Worm (Caenorhabditis elegans): ENCODE results near the gene srm-5.

The srm-5 gene

DNA sequence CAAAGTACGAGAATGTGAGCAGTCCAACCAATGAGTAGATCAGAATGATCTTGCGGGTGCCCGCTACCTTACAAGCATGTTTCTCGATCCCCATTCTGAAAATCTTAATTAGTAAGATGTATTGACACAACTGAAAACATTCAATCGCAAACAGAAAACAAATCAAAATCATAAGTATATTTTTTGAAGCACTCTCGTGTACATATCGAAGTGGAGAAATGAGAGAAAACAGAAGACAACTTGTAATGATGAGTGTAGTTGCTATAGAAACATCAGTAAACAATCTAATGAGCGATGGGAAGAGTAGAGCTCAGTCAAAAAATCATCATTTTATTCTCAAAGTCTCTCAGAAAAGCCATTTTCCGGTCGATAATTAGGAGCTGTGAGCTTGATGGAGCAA lies 22.3 kb upstream of the srm-5 start, which contains the start of gene F14D7.8:
F14D7.8 (minus strand) TSS at position 101 of the 400 bp plus-strand sequence.
- TF ChIP-seq ztf-26 (tag; optimal IDR thresholded peaks at IDR 0.05) (no peak), lin-26 (GFP tag; IDR thresholded peaks at IDR 0.05) (no peak), efl-1 (GFP tag; optimal IDR thresholded peaks at IDR 0.05) (no peak), rec-8 (tag; optimal IDR thresholded peaks at IDR 0.05) (no peak), cebp-2 (GFP tag; IDR thresholded peaks at IDR 0.05) (no peak), nhr-80 (tag; optimal IDR thresholded peaks at IDR 0.05) (no peak), nfya-2 (GFP tag; IDR thresholded peaks at IDR 0.05) (no peak)

DNA sequence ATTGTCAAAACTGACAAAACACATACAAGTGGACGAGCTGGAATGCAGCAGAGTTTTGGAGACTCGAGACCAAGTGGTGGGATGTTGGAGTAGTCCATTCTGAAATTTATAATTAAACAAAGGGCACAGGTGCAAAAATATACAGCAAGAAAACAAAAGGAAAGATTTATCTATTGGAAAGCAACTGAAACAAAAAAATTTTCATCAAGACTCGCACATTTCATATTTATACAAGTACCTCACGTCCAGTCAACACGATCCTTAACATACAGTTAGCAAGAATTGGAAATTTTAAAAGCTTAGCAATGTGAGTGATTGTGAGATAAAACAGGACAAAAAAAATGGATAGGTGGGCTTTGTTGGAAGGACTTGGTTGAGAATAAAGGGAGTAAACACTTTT lies 20.8 kb upstream of the srm-5 start, which contains the start of gene F47B8.1:
F47B8.1 (minus strand) TSS at position 101 of the 400 bp plus-strand sequence.
- TF ChIP-seq D2030.7 (GFP tag; IDR thresholded peaks at IDR 0.05) (no peak), hrde-1 (tag; optimal IDR thresholded peaks at IDR 0.05; ENCODE audit: borderline replicate concordance) (no peak), nfyb-1 (GFP tag; IDR thresholded peaks at IDR 0.05) (no peak), hsf-1 (GFP tag; IDR thresholded peaks at IDR 0.05) (no peak), efl-1 (GFP tag; optimal IDR thresholded peaks at IDR 0.05) (no peak), lin-26 (GFP tag; IDR thresholded peaks at IDR 0.05) (no peak), dpff-1 (tag; optimal IDR thresholded peaks at IDR 0.05) (no peak), T26A5.8 (tag; optimal IDR thresholded peaks at IDR 0.05) (no peak), T07F8.4 (tag; optimal IDR thresholded peaks at IDR 0.05) (no peak), ceh-58 (GFP tag; IDR thresholded peaks at IDR 0.05) (no peak), mcd-1 (GFP tag; IDR thresholded peaks at IDR 0.05) (no peak), aptf-3 (GFP tag; IDR thresholded peaks at IDR 0.05) (no peak), mes-4 (tag; optimal IDR thresholded peaks at IDR 0.05) (no peak), F23B12.7 (tag; optimal IDR thresholded peaks at IDR 0.05; ENCODE audit: insufficient read depth) (no peak), Y56A3A.18 (GFP tag; IDR thresholded peaks at IDR 0.05) (no peak), ceh-91 (GFP tag; IDR thresholded peaks at IDR 0.05) (no peak), Y53G8AR.9 (GFP tag; conservative IDR thresholded peaks at IDR 0.05) (no peak), F37B4.10 (GFP tag; IDR thresholded peaks at IDR 0.05) (no peak)

DNA sequence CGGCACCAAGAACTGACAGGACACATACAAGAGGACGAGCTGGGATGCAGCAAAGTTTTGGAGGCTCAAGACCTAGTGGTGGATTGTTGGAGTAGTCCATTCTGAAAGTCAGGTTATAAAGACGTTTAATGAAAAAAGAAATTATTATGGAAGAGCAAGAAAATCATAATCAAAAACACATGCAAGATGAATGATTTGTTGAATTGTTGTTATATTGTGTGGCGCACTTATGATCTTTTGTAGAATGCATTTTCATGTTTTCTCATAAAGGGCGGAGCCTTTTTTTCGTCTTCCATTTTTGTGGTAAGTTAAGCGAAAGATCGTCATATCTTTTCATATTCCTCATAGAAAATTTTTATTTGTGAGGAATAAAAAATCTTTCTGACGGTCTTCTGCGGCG lies 18.5 kb upstream of the srm-5 start, which contains the start of gene F47B8.2:
F47B8.2 (minus strand) TSS at position 101 of the 400 bp plus-strand sequence.
- TF ChIP-seq egl-44 (GFP tag; IDR thresholded peaks at IDR 0.05) (no peak), sptf-2 (GFP tag; optimal IDR thresholded peaks at IDR 0.05) (no peak), ZK185.1 (tag; optimal IDR thresholded peaks at IDR 0.05; ENCODE audit: poor library complexity, severe bottlenecking) (no peak), hmg-1.2 (GFP tag; IDR thresholded peaks at IDR 0.05) (no peak), cebp-1 (GFP tag; IDR thresholded peaks at IDR 0.05) (no peak), cebp-1 (tag; optimal IDR thresholded peaks at IDR 0.05) (no peak), nhr-27 (tag; optimal IDR thresholded peaks at IDR 0.05) (no peak), zfh-2 (GFP tag; conservative IDR thresholded peaks at IDR 0.05) (no peak), zim-3 (tag; optimal IDR thresholded peaks at IDR 0.05) (no peak), snpc-3.4 (tag; optimal IDR thresholded peaks at IDR 0.05) (no peak), dox-1 (GFP tag; IDR thresholded peaks at IDR 0.05) (no peak), F37B4.10 (GFP tag; IDR thresholded peaks at IDR 0.05) (no peak), hmg-20 (GFP tag; IDR thresholded peaks at IDR 0.05) (no peak), ets-4 (GFP tag; optimal IDR thresholded peaks at IDR 0.05) (no peak), attf-3 (GFP tag; conservative IDR thresholded peaks at IDR 0.05) (no peak), let-526 (GFP tag; IDR thresholded peaks at IDR 0.05) (no peak), nhr-90 (tag; optimal IDR thresholded peaks at IDR 0.05) (no peak), hlh-12 (tag; optimal IDR thresholded peaks at IDR 0.05) (no peak), pbrm-1 (GFP tag; IDR thresholded peaks at IDR 0.05) (no peak), somi-1 (GFP tag; optimal IDR thresholded peaks at IDR 0.05) (no peak)
